Worm (Caenorhabditis elegans) whole organism, L2 larva: ENCODE data around the gene hsp-110.

Source experiments
- R02D3.7 ChIP-seq: fragments of 150-350 bp; optimal IDR thresholded peaks from 2 replicates; lab custom pipeline; 2014; ENCODE audit warnings: missing biosample characterization, missing genetic modification characterization
- ceh-82 ChIP-seq: fragments of 150-350 bp; optimal IDR thresholded peaks from 2 replicates; lab custom pipeline; 2014; ENCODE audit warnings: missing biosample characterization, missing genetic modification characterization
- elt-1 ChIP-seq: fragments of 150-350 bp; optimal IDR thresholded peaks from 2 replicates; lab custom pipeline; 2014; ENCODE audit warnings: missing biosample characterization, missing genetic modification characterization
- fos-1 ChIP-seq: fragments of 150-350 bp; optimal IDR thresholded peaks from 2 replicates; lab custom pipeline; 2014; ENCODE audit warnings: missing biosample characterization, missing genetic modification characterization
- nhr-21 ChIP-seq: fragments of 150-350 bp; optimal IDR thresholded peaks from 2 replicates; lab custom pipeline; 2014; ENCODE audit warnings: missing biosample characterization, missing genetic modification characterization
- nhr-77 ChIP-seq: fragments of 150-350 bp; optimal IDR thresholded peaks from 2 replicates; lab custom pipeline; 2014; ENCODE audit warnings: missing biosample characterization, missing genetic modification characterization
- skn-1 ChIP-seq: sonication (generic microtip); optimal IDR thresholded peaks from 2 replicates; lab custom pipeline; 2017; ENCODE audit warnings: missing biosample characterization, missing genetic modification characterization
- snpc-4 ChIP-seq: fragments of 150-350 bp; optimal IDR thresholded peaks from 2 replicates; lab custom pipeline; 2014; ENCODE audit warnings: missing biosample characterization, missing genetic modification characterization
- zag-1 ChIP-seq: fragments of 150-350 bp; optimal IDR thresholded peaks from 2 replicates; lab custom pipeline; 2014; ENCODE audit warnings: missing biosample characterization, missing genetic modification characterization

DNA sequence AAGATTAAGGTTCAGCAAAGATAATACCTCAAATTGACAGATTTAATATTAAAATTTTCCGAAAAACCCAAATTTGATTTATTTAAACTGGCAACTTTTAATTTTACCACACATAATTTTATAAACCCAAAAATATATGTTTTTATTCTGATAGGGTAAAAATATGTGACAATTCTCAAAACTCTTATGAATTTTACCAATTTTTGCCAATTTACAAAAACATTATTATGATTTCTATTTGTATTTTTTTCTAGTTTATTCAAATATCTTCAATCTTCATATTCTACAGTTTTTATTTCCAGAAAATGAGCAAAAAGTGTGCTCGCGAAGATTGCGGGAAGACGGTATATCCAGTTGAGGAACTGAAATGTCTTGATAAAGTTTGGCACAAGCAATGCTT is 37.1 kb upstream of the hsp-110 start, which contains the start of gene F42H10.3:
- TF ChIP-seq nhr-21: no peak
- TF ChIP-seq R02D3.7 (tag; lab: Kevin White, UChicago): no peak
- TF ChIP-seq snpc-4 (tag; lab: Kevin White, UChicago): no peak
- no peak for TF ChIP-seq fos-1 (tag; lab: Kevin White, UChicago)
- no peak for TF ChIP-seq ceh-82 (tag; lab: Kevin White, UChicago)
- no peak for TF ChIP-seq zag-1 (tag; lab: Kevin White, UChicago)
- no peak for TF ChIP-seq skn-1 (tag; lab: Kevin White, UChicago)
- no peak for TF ChIP-seq elt-1 (tag; lab: Kevin White, UChicago)
- TF ChIP-seq nhr-77 (tag; lab: Kevin White, UChicago): no peak
